Worm (Caenorhabditis elegans) whole organism, midembryonic: ENCODE data around the gene H38K22.6.

Experiments
- T22C8.4 ChIP-seq: fragments of 200-800 bp; sonication (Bioruptor generic); IDR thresholded peaks from 2 replicates; pipeline ENCODE4 v1.3.6; 2022; ENCODE audit warnings: missing genetic modification characterization, missing compliant biosample characterization
- cog-1 ChIP-seq: sonication (generic microtip); optimal IDR thresholded peaks from 2 replicates; lab custom pipeline; 2016; ENCODE audit warnings: missing genetic modification characterization, missing compliant biosample characterization
- flt-1 ChIP-seq: fragments of 200-800 bp; sonication (Bioruptor generic); IDR thresholded peaks from 2 replicates; pipeline ENCODE4 v1.3.6; 2022; ENCODE audit warnings: missing genetic modification characterization, missing compliant biosample characterization
- klf-2 ChIP-seq: fragments of 200-800 bp; sonication (Bioruptor generic); conservative IDR thresholded peaks from 2 replicates; pipeline ENCODE4 v1.3.6; 2022; ENCODE audit warnings: missing genetic modification reagents, missing genetic modification characterization, missing compliant biosample characterization
- med-1 ChIP-seq: sonication (generic microtip); optimal IDR thresholded peaks from 2 replicates; lab custom pipeline; 2017; ENCODE audit warnings: missing genetic modification characterization, mild to moderate bottlenecking, missing compliant biosample characterization, antibody characterized with exemption, missing genetic modification reagents; ENCODE audit not compliant: insufficient read depth
- ref-1 ChIP-seq: fragments of 200-800 bp; sonication (Bioruptor generic); conservative IDR thresholded peaks from 2 replicates; pipeline ENCODE4 v1.3.6; 2022; ENCODE audit warnings: missing genetic modification reagents, missing genetic modification characterization, missing compliant biosample characterization
- tab-1 ChIP-seq: fragments of 200-800 bp; sonication (Bioruptor generic); IDR thresholded peaks from 2 replicates; pipeline ENCODE4 v1.3.6; 2022; ENCODE audit warnings: missing genetic modification characterization, missing compliant biosample characterization
- ztf-23 ChIP-seq: fragments of 200-800 bp; sonication (Bioruptor generic); IDR thresholded peaks from 2 replicates; pipeline ENCODE4 v1.3.6; 2022; ENCODE audit warnings: missing genetic modification reagents, missing genetic modification characterization, missing compliant biosample characterization
- ztf-29 ChIP-seq: fragments of 200-800 bp; sonication (Bioruptor generic); IDR thresholded peaks from 2 replicates; pipeline ENCODE4 v1.3.6; 2022; ENCODE audit warnings: missing genetic modification reagents, missing genetic modification characterization, missing compliant biosample characterization

H38K22.6 gene

DNA sequence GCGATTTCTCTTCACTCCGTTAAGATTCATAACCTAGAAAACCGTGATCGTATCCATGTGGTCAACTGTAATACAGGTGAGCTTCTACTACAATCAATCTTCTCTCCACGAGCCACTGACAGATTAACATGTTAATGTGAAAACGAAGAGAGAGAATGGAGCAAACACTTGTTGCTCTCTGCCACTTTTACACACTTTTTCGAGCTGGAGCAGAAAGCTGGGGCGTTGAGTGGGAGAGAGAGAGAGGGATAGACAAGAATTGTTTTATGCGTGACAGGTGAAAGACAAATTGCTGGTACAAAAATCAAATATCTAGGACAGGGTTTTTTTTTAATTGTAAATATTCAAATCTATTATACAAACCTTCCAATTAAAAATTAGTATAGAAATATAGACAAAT, 38.1 kb downstream of the H38K22.6 start:
- TF ChIP-seq ztf-23, result no peak
- no peak for TF ChIP-seq tab-1
- TF ChIP-seq cog-1 (tag; lab: Kevin White, UChicago), result no peak
- TF ChIP-seq med-1 (GFP tag; lab: Kevin White, UChicago), result no peak
- TF ChIP-seq T22C8.4 (GFP tag; lab: Robert Waterston, UW), result no peak
- TF ChIP-seq ztf-29 (GFP tag; lab: Robert Waterston, UW), result no peak
- no peak for TF ChIP-seq klf-2
- no peak for TF ChIP-seq flt-1 (GFP tag; lab: Robert Waterston, UW)
- TF ChIP-seq ref-1 (GFP tag; lab: Robert Waterston, UW), result no peak

DNA sequence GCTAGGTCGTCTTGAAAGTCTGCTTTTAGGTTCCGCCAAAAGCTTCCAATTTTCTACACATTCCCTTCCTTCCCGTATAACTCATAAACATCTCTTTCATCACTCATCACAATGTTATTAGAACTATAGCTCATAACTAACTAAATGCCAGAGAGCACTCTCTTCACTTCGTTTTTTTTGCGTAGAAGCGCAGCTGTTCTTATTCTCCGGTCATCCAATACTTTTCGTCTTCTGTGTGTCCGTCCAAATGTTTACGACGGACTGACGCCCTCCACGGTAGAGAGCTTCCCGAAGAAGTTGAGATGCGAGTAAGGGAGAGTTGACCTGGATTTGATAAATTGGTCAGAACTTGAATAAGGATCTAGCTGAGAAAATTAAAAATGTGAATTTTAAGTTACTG, 39.0 kb downstream of the H38K22.6 start:
- TF ChIP-seq ref-1 (GFP tag; lab: Robert Waterston, UW) (no peak), ztf-23 (no peak), ztf-29 (GFP tag; lab: Robert Waterston, UW) (no peak), flt-1 (GFP tag; lab: Robert Waterston, UW) (no peak), klf-2 (no peak), med-1 (GFP tag; lab: Kevin White, UChicago) (no peak), tab-1 (no peak), T22C8.4 (GFP tag; lab: Robert Waterston, UW) (no peak), cog-1 (tag; lab: Kevin White, UChicago) (no peak)

DNA sequence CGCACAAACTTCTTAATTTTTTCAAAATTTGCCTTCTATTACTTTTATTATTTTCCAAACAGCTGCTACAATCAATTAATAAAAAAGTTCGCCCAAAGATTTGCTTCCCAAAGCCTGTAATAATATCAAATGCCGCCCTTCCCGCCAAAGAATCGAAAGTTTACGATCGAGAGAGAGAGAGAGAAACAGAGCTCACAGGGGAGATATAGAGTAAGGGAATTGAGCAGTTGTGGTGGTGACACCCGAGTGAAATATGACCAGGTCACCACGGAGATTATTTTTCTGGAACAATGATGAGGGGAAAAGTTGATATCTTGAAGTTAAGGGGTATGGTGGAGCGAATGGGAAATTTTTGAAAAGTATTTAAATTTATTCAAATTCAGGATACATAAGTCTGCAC, 39.7 kb downstream of the H38K22.6 start:
- TF ChIP-seq ztf-23, result no peak
- no peak for TF ChIP-seq ref-1 (GFP tag; lab: Robert Waterston, UW)
- no peak for TF ChIP-seq tab-1
- TF ChIP-seq T22C8.4 (GFP tag; lab: Robert Waterston, UW), result no peak
- TF ChIP-seq med-1 (GFP tag; lab: Kevin White, UChicago), result no peak
- no peak for TF ChIP-seq klf-2
- no peak for TF ChIP-seq cog-1 (tag; lab: Kevin White, UChicago)
- no peak for TF ChIP-seq ztf-29 (GFP tag; lab: Robert Waterston, UW)
- TF ChIP-seq flt-1 (GFP tag; lab: Robert Waterston, UW), result no peak

DNA sequence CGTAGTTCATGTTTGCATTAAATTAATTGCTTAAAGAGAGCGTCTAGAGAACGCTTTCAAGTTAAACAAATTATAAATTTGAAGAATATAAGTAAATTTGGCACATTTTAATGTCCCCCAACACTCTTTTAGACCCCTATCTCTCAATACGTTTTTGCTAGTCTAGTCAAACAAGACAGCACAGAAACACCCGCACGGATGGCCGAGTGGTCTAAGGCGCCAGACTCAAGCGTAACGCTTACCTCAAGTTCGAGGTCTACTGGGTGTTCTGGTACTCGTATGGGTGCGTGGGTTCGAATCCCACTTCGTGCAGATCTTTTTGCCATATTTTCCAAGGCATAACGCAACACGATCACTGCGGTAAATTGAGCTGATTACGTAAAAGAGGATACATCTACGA, 42.1 kb downstream of the H38K22.6 start:
- 0 out of 2 replicates have a peak, but pooled peaks have one; percentile 6 for TF ChIP-seq flt-1 (GFP tag; lab: Robert Waterston, UW)
- TF ChIP-seq med-1 (GFP tag; lab: Kevin White, UChicago), result no peak

DNA sequence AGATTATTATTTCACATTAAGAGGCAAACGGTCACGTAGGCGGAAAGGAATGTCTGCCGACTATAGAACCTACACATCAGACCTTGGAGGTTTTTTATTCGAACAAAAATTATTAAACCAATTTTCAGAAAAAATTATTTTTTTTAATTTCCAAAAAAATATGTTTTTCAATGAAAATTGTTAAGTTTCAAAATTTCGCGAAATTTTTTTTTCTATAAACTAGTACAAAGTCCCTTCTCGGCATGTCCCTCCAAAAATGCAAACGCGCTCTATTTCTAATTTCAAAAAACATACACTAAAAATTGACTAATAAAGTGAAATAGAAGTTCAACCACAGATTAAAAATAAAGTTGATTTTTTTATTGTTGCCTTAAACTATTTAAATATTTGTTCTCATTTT, 44.8 kb downstream of the H38K22.6 start, which contains the start of gene ckb-1:
Gene ckb-1 (plus strand): TSS at position 301 of the 400 bp plus-strand sequence.
- TF ChIP-seq T22C8.4 (GFP tag; lab: Robert Waterston, UW), result no peak
- TF ChIP-seq ztf-29 (GFP tag; lab: Robert Waterston, UW), result no peak
- TF ChIP-seq cog-1 (tag; lab: Kevin White, UChicago), result no peak
- no peak for TF ChIP-seq med-1 (GFP tag; lab: Kevin White, UChicago)
- no peak for TF ChIP-seq flt-1 (GFP tag; lab: Robert Waterston, UW)
- no peak for TF ChIP-seq klf-2
- no peak for TF ChIP-seq ref-1 (GFP tag; lab: Robert Waterston, UW)
- TF ChIP-seq tab-1, result no peak
- no peak for TF ChIP-seq ztf-23

DNA sequence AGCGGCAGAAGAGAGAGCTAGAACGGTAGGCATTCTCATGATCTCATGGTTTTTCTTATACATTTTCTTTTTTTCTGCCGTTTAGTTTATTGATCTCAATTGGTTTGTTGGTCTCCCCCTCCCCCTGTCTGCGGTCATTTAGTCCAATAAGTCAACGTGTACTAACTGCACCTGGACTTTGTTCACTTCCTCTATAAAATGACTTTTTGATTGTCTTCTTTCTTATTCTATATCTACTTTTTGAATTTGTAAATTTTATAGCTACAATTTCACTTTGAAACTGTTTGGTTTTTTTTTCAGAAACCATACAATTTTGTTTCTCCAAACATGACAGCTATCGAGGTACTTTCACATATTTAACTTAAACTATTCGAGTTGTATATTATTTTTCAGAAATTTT, 47.4 kb downstream of the H38K22.6 start, which contains the start of gene ckb-2:
Gene ckb-2 (plus strand): TSS at position 301 of the 400 bp plus-strand sequence.
- TF ChIP-seq klf-2 (no peak), ztf-29 (GFP tag; lab: Robert Waterston, UW) (no peak), flt-1 (GFP tag; lab: Robert Waterston, UW) (no peak), ztf-23 (no peak), tab-1 (no peak), med-1 (GFP tag; lab: Kevin White, UChicago) (no peak), T22C8.4 (GFP tag; lab: Robert Waterston, UW) (no peak), cog-1 (tag; lab: Kevin White, UChicago) (no peak), ref-1 (GFP tag; lab: Robert Waterston, UW) (no peak)

DNA sequence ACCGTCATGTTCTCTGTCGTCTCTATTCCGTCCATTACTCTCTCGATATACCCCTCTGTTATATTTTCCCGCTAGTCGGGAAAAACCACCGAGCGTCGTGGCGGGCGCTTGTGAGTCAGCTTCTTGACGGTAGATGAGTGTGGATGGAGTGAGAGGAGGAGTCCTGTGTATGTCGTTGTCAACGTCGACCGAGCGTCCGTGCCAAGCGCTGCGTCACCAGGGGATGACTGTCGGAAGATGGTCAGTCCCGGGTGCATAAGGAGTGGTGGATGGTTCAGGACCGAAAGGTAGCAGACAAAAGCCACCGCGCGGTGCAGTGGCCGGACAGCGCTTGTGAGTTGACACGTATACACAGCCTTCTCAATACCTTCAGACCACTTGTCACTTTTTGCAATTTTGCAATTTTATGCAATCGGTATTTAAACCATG, 49.2 kb downstream of the H38K22.6 start:
- TF ChIP-seq tab-1 (peak; percentile 87), flt-1 (GFP tag; lab: Robert Waterston, UW) (peak; percentile 93), T22C8.4 (GFP tag; lab: Robert Waterston, UW) (peak; percentile 66; the same call in 1 of the 2 replicates), cog-1 (tag; lab: Kevin White, UChicago) (peak; percentile 27), ztf-23 (peak; percentile 85), ztf-29 (GFP tag; lab: Robert Waterston, UW) (0 out of 2 replicates have a peak, but pooled peaks have one; percentile 56), klf-2 (0 out of 2 replicates have a peak, but pooled peaks have one; percentile 62), ref-1 (GFP tag; lab: Robert Waterston, UW) (peak; percentile 63)

DNA sequence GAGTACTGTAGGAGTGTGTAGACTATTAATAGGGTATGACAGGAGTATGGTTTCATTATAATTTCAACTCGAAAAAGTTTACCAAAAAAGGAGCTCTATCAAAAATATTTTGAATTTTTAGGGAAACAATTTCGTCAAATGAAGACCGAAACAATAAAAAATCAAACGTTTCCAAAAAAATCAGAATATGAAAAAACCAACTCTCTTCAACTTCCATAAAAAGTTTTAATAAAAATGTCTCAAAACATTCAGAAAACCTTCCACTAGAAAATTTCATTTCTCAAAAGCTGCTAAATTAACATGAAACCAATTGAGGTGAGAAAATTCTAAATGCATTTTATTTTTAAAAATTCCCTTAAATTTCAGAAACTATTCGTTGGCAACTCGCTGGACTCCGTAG, 50.4 kb downstream of the H38K22.6 start, which contains the start of gene ckb-3:
Gene ckb-3 (plus strand): TSS at position 301 of the 400 bp plus-strand sequence.
- TF ChIP-seq flt-1 (GFP tag; lab: Robert Waterston, UW), result no peak
- TF ChIP-seq cog-1 (tag; lab: Kevin White, UChicago), result no peak
- TF ChIP-seq klf-2, result no peak
- no peak for TF ChIP-seq med-1 (GFP tag; lab: Kevin White, UChicago)
- no peak for TF ChIP-seq ztf-23
- TF ChIP-seq T22C8.4 (GFP tag; lab: Robert Waterston, UW), result no peak
- no peak for TF ChIP-seq ref-1 (GFP tag; lab: Robert Waterston, UW)
- no peak for TF ChIP-seq tab-1
- TF ChIP-seq ztf-29 (GFP tag; lab: Robert Waterston, UW), result no peak
